Worm (Caenorhabditis elegans) whole organism, young adult: ENCODE measurements around the gene ain-1.
A peak's percentile ranks its signal among the peaks of the same experiment; 100 is the strongest.

Source experiments
- B0336.3 ChIP-seq: fragments of 200-800 bp; sonication (Bioruptor generic); IDR thresholded peaks from 2 replicates; pipeline ENCODE4 v1.3.6; 2022; ENCODE audit warnings: missing genetic modification characterization, missing compliant biosample characterization
- C06A6.2 ChIP-seq: fragments of 200-800 bp; sonication (Bioruptor generic); conservative IDR thresholded peaks from 2 replicates; pipeline ENCODE4 v1.3.6; 2022; ENCODE audit warnings: missing genetic modification characterization, missing compliant biosample characterization
- C17E4.6 ChIP-seq: fragments of 200-800 bp; sonication (Bioruptor generic); IDR thresholded peaks from 2 replicates; pipeline ENCODE4 v1.3.6; 2022; ENCODE audit warnings: missing genetic modification reagents, missing genetic modification characterization, missing compliant biosample characterization
- D2030.7 ChIP-seq: fragments of 200-800 bp; sonication (Bioruptor generic); IDR thresholded peaks from 2 replicates; pipeline ENCODE4 v1.3.6; 2022; ENCODE audit warnings: missing genetic modification reagents, missing genetic modification characterization, missing compliant biosample characterization
- F10E7.11 ChIP-seq: sonication (generic microtip); optimal IDR thresholded peaks from 2 replicates; lab custom pipeline; 2017; ENCODE audit warnings: mild to moderate bottlenecking, missing genetic modification characterization, moderate library complexity, missing compliant biosample characterization
- F49E8.2 ChIP-seq: sonication (generic microtip); optimal IDR thresholded peaks from 3 replicates; lab custom pipeline; 2017; ENCODE audit warnings: missing genetic modification characterization, mild to moderate bottlenecking, missing compliant biosample characterization, antibody characterized with exemption, moderate library complexity; ENCODE audit not compliant: insufficient read depth
- F55B11.4 ChIP-seq: sonication (generic microtip); optimal IDR thresholded peaks from 2 replicates; lab custom pipeline; 2016; ENCODE audit warnings: missing compliant biosample characterization, missing genetic modification characterization, borderline replicate concordance; ENCODE audit not compliant: insufficient read depth
- F57A8.1 ChIP-seq: fragments of 200-800 bp; sonication (Bioruptor generic); optimal IDR thresholded peaks from 2 replicates; lab custom pipeline; 2018; ENCODE audit warnings: mild to moderate bottlenecking, missing genetic modification characterization, moderate library complexity, missing compliant biosample characterization
- Y53F4B.3 ChIP-seq: fragments of 200-800 bp; sonication (Bioruptor generic); IDR thresholded peaks from 2 replicates; pipeline ENCODE4 v1.3.6; 2022; ENCODE audit warnings: missing genetic modification reagents, missing genetic modification characterization, missing compliant biosample characterization
- Y53G8AR.9 ChIP-seq: fragments of 200-800 bp; sonication (Bioruptor generic); conservative IDR thresholded peaks from 2 replicates; pipeline ENCODE4 v1.3.6; 2022; ENCODE audit warnings: missing genetic modification reagents, missing genetic modification characterization, missing compliant biosample characterization
- Y56A3A.18 ChIP-seq: fragments of 200-800 bp; sonication (Bioruptor generic); IDR thresholded peaks from 2 replicates; pipeline ENCODE4 v1.3.6; 2022; ENCODE audit warnings: missing genetic modification reagents, missing genetic modification characterization, missing compliant biosample characterization
- Y95B8A.8 ChIP-seq: fragments of 200-800 bp; sonication (Bioruptor generic); IDR thresholded peaks from 2 replicates; pipeline ENCODE4 v1.3.6; 2022; ENCODE audit warnings: missing genetic modification reagents, missing genetic modification characterization, missing compliant biosample characterization
- attf-3 ChIP-seq: fragments of 200-800 bp; sonication (Bioruptor generic); conservative IDR thresholded peaks from 2 replicates; pipeline ENCODE4 v1.3.6; 2022; ENCODE audit warnings: missing genetic modification reagents, missing genetic modification characterization, missing compliant biosample characterization
- ceh-100 ChIP-seq: fragments of 200-800 bp; sonication (Bioruptor generic); IDR thresholded peaks from 2 replicates; pipeline ENCODE4 v1.3.6; 2022; ENCODE audit warnings: missing genetic modification reagents, missing genetic modification characterization, missing compliant biosample characterization
- ceh-91 ChIP-seq: fragments of 200-800 bp; sonication (Bioruptor generic); IDR thresholded peaks from 2 replicates; pipeline ENCODE4 v1.3.6; 2022; ENCODE audit warnings: missing genetic modification reagents, missing genetic modification characterization, missing compliant biosample characterization
- chd-7 ChIP-seq: sonication (generic microtip); optimal IDR thresholded peaks from 2 replicates; lab custom pipeline; 2016; ENCODE audit warnings: mild to moderate bottlenecking, missing genetic modification characterization, moderate library complexity, missing compliant biosample characterization
- die-1 ChIP-seq: sonication (generic microtip); optimal IDR thresholded peaks from 2 replicates; lab custom pipeline; 2016; ENCODE audit warnings: missing genotype, mild to moderate bottlenecking, missing genetic modification characterization, missing compliant biosample characterization
- egrh-3 ChIP-seq: fragments of 200-800 bp; sonication (Bioruptor generic); IDR thresholded peaks from 2 replicates; pipeline ENCODE4 v1.3.6; 2022; ENCODE audit warnings: missing genetic modification reagents, missing genetic modification characterization, missing compliant biosample characterization
- ets-4 ChIP-seq: fragments of 200-800 bp; sonication (Bioruptor generic); optimal IDR thresholded peaks from 2 replicates; lab custom pipeline; 2018; ENCODE audit warnings: mild to moderate bottlenecking, missing genetic modification characterization, missing compliant biosample characterization
- fkh-3 ChIP-seq: sonication (generic microtip); optimal IDR thresholded peaks from 2 replicates; lab custom pipeline; 2016; ENCODE audit warnings: mild to moderate bottlenecking, missing genetic modification characterization, missing compliant biosample characterization
- him-1 ChIP-seq: sonication (generic microtip); optimal IDR thresholded peaks from 2 replicates; lab custom pipeline; 2016; ENCODE audit warnings: missing genotype, missing genetic modification reagents, missing genetic modification characterization, missing compliant biosample characterization
- hlh-26 ChIP-seq: fragments of 200-800 bp; sonication (Bioruptor generic); conservative IDR thresholded peaks from 2 replicates; pipeline ENCODE4 v1.3.6; 2022; ENCODE audit warnings: missing genetic modification reagents, missing genetic modification characterization, missing compliant biosample characterization
- hmg-1.2 ChIP-seq: fragments of 200-800 bp; sonication (Bioruptor generic); IDR thresholded peaks from 2 replicates; pipeline ENCODE4 v1.3.6; 2022; ENCODE audit warnings: missing genetic modification reagents, missing genetic modification characterization, missing compliant biosample characterization
- hmg-20 ChIP-seq: fragments of 200-800 bp; sonication (Bioruptor generic); IDR thresholded peaks from 2 replicates; pipeline ENCODE4 v1.3.6; 2022; ENCODE audit warnings: missing genetic modification reagents, missing genetic modification characterization, missing compliant biosample characterization
- lag-1 ChIP-seq: fragments of 200-800 bp; sonication (Bioruptor generic); IDR thresholded peaks from 2 replicates; pipeline ENCODE4 v1.3.6; 2022; ENCODE audit warnings: missing genetic modification reagents, missing genetic modification characterization, missing compliant biosample characterization
- lin-26 ChIP-seq: fragments of 200-800 bp; sonication (Bioruptor generic); IDR thresholded peaks from 2 replicates; pipeline ENCODE4 v1.3.6; 2022; ENCODE audit warnings: missing genetic modification reagents, missing genetic modification characterization, missing compliant biosample characterization
- lin-35 ChIP-seq, 3 experiments: fragments of 150-350 bp in 2 of 3; sonication (generic microtip) in 1 of 3; optimal IDR thresholded peaks; 2 replicates each; lab custom pipeline; 2014 to 2018; ENCODE audit warnings: missing biosample characterization in 3 of 3, missing genetic modification characterization in 3 of 3, missing genetic modification reagents in 3 of 3
- lin-54 ChIP-seq: fragments of 200-800 bp; sonication (Bioruptor generic); optimal IDR thresholded peaks from 2 replicates; lab custom pipeline; 2018; ENCODE audit warnings: mild to moderate bottlenecking, missing genetic modification characterization, missing compliant biosample characterization
- madf-8 ChIP-seq: fragments of 200-800 bp; sonication (Bioruptor generic); conservative IDR thresholded peaks from 2 replicates; pipeline ENCODE4 v1.3.6; 2022; ENCODE audit warnings: missing genetic modification reagents, missing genetic modification characterization, missing compliant biosample characterization
- mel-28 ChIP-seq: sonication (generic microtip); optimal IDR thresholded peaks from 2 replicates; lab custom pipeline; 2016; ENCODE audit warnings: borderline replicate concordance, mild to moderate bottlenecking, missing genetic modification characterization, missing compliant biosample characterization
- mxl-1 ChIP-seq: sonication (generic microtip); optimal IDR thresholded peaks from 2 replicates; lab custom pipeline; 2016; ENCODE audit warnings: missing genetic modification characterization, missing compliant biosample characterization
- nfyb-1 ChIP-seq: fragments of 200-800 bp; sonication (Bioruptor generic); IDR thresholded peaks from 2 replicates; pipeline ENCODE4 v1.3.6; 2022; ENCODE audit warnings: missing genetic modification reagents, missing genetic modification characterization, missing compliant biosample characterization
- nhr-80 ChIP-seq: sonication (generic microtip); optimal IDR thresholded peaks from 2 replicates; lab custom pipeline; 2016; ENCODE audit warnings: missing genetic modification characterization, missing compliant biosample characterization
- nhr-90 ChIP-seq: sonication (generic microtip); optimal IDR thresholded peaks from 2 replicates; lab custom pipeline; 2016; ENCODE audit warnings: missing genotype, mild to moderate bottlenecking, missing genetic modification characterization, missing compliant biosample characterization
- rpc-1 ChIP-seq, 2 experiments: fragments of 150-350 bp in 1 of 2; sonication (generic microtip) in 1 of 2; optimal IDR thresholded peaks; 2 replicates each; lab custom pipeline; 2014 to 2018; ENCODE audit warnings: missing biosample characterization in 1 of 2, missing genetic modification characterization in 1 of 2, missing genetic modification reagents in 1 of 2, missing genotype in 1 of 2
- snpc-1.3 ChIP-seq: sonication (generic microtip); optimal IDR thresholded peaks from 2 replicates; lab custom pipeline; 2017; ENCODE audit warnings: missing genetic modification characterization, mild to moderate bottlenecking, missing compliant biosample characterization, antibody characterized with exemption, moderate library complexity, missing genotype, missing genetic modification reagents; ENCODE audit not compliant: insufficient read depth
- snpc-4 ChIP-seq, 5 experiments: fragments of 150-350 bp in 1 of 5; sonication (generic microtip) in 4 of 5; optimal IDR thresholded peaks; 2 replicates each; lab custom pipeline; 2014 to 2018; ENCODE audit warnings: missing genetic modification characterization in 5 of 5, missing biosample characterization in 3 of 5, antibody characterized with exemption in 2 of 5, mild to moderate bottlenecking in 2 of 5, missing compliant biosample characterization in 2 of 5, missing genotype in 2 of 5, moderate library complexity in 2 of 5, missing genetic modification reagents in 1 of 5
- somi-1 ChIP-seq: fragments of 200-800 bp; sonication (Bioruptor generic); optimal IDR thresholded peaks from 2 replicates; lab custom pipeline; 2018; ENCODE audit warnings: mild to moderate bottlenecking, missing genetic modification characterization, missing compliant biosample characterization
- tbp1 ChIP-seq: fragments of 200-800 bp; sonication (Bioruptor generic); optimal IDR thresholded peaks from 2 replicates; lab custom pipeline; 2018; ENCODE audit warnings: mild to moderate bottlenecking, missing genetic modification characterization, missing compliant biosample characterization
- tbx-9 ChIP-seq: sonication (generic microtip); optimal IDR thresholded peaks from 2 replicates; lab custom pipeline; 2016; ENCODE audit warnings: borderline replicate concordance, missing genetic modification characterization, inconsistent platforms, missing compliant biosample characterization

The ain-1 gene

ce11 chrX:16618129-16618525 is 4.9 kb downstream of the ain-1 start (continued):
- TF ChIP-seq C06A6.2 (GFP tag; lab: Robert Waterston, UW) = no peak
- TF ChIP-seq madf-8 (GFP tag; lab: Robert Waterston, UW) = no peak
- TF ChIP-seq die-1 (tag; lab: Kevin White, UChicago) = peak; percentile 45
- no peak for TF ChIP-seq Y53G8AR.9 (GFP tag; lab: Robert Waterston, UW)
- TF ChIP-seq ceh-100 = no peak
- no peak for TF ChIP-seq egrh-3 (GFP tag; lab: Robert Waterston, UW)
- TF ChIP-seq nhr-80 = no peak
- TF ChIP-seq C17E4.6 = no peak
- TF ChIP-seq mel-28 (tag; lab: Kevin White, UChicago) = no peak
- TF ChIP-seq Y56A3A.18 = no peak
- no peak for TF ChIP-seq F57A8.1 (GFP tag; lab: Kevin White, UChicago)
- TF ChIP-seq hmg-20 (GFP tag; lab: Robert Waterston, UW) = no peak
- no peak for TF ChIP-seq F49E8.2 (tag; lab: Kevin White, UChicago)
- peak; percentile 81 for TF ChIP-seq D2030.7 (GFP tag; lab: Robert Waterston, UW)
- TF ChIP-seq rpc-1 (optimal IDR thresholded peaks at IDR 0.05; lab: Kevin White, UChicago) = peak; percentile 63
- peak; percentile 89 for TF ChIP-seq rpc-1 (tag; optimal IDR thresholded peaks at IDR 0.05; lab: Kevin White, UChicago)
- no peak for TF ChIP-seq Y95B8A.8 (GFP tag; lab: Robert Waterston, UW)
- TF ChIP-seq mxl-1 (tag; lab: Kevin White, UChicago) = peak; percentile 48
- TF ChIP-seq F10E7.11 (tag; lab: Kevin White, UChicago) = no peak
- no peak for TF ChIP-seq Y53F4B.3 (GFP tag; lab: Robert Waterston, UW)
- TF ChIP-seq nhr-90 = peak; percentile 35
- TF ChIP-seq hmg-1.2 (GFP tag; lab: Robert Waterston, UW) = peak; percentile 39; the same call in 1 of the 2 replicates
- no peak for TF ChIP-seq lin-54 (GFP tag; lab: Kevin White, UChicago)
- TF ChIP-seq him-1 = no peak
- no peak for TF ChIP-seq B0336.3 (GFP tag; lab: Robert Waterston, UW)
- peak; percentile 19 for TF ChIP-seq snpc-1.3 (tag; lab: Kevin White, UChicago)
- no peak for TF ChIP-seq nfyb-1 (GFP tag; lab: Robert Waterston, UW)
- peak; percentile 67 for TF ChIP-seq lin-26
- no peak for TF ChIP-seq snpc-4 (GFP tag; optimal IDR thresholded peaks at IDR 0.05; lab: Kevin White, UChicago)
- TF ChIP-seq snpc-4 (tag; optimal IDR thresholded peaks at IDR 0.05; lab: Kevin White, UChicago) = peak in 3 of 4 experiments; percentile 12 to 51 (median 33)
- no peak for TF ChIP-seq lin-35 (GFP tag; optimal IDR thresholded peaks at IDR 0.05; lab: Kevin White, UChicago)
- no peak for TF ChIP-seq hlh-26 (GFP tag; lab: Robert Waterston, UW)

- no peak for TF ChIP-seq lag-1 (GFP tag; lab: Robert Waterston, UW)
- TF ChIP-seq fkh-3 = no peak
- TF ChIP-seq ceh-100 = no peak
- TF ChIP-seq somi-1 (GFP tag; lab: Kevin White, UChicago) = no peak
- TF ChIP-seq ets-4 (GFP tag; lab: Kevin White, UChicago) = no peak
- no peak for TF ChIP-seq tbx-9
- no peak for TF ChIP-seq F55B11.4 (tag; lab: Kevin White, UChicago)
- no peak for TF ChIP-seq chd-7 (tag; lab: Kevin White, UChicago)
- no peak for TF ChIP-seq ceh-91 (GFP tag; lab: Robert Waterston, UW)
- no peak for TF ChIP-seq attf-3 (GFP tag; lab: Robert Waterston, UW)
- no peak for TF ChIP-seq tbp1 (GFP tag; lab: Kevin White, UChicago)
- TF ChIP-seq egrh-3 (GFP tag; lab: Robert Waterston, UW) = no peak
- no peak for TF ChIP-seq hmg-20 (GFP tag; lab: Robert Waterston, UW)
- TF ChIP-seq, all 124 proteins: peak for 0
Measured at ce11 chrX:16618727-16619126, 5.5 kb downstream of the ain-1 start.
